Fruit fly (Drosophila melanogaster) whole organism, embryonic: ENCODE data around the gene Pka-C1.

ENCODE experiments used
- ATbp ChIP-seq: fragments of 200-800 bp; sonication (Bioruptor generic); optimal IDR thresholded peaks from 2 replicates; lab custom pipeline; 2017; ENCODE audit warnings: missing biosample characterization, mild to moderate bottlenecking, missing genetic modification characterization, missing genetic modification reagents
- Abd-B ChIP-seq: fragments of 200-800 bp; sonication (Bioruptor generic); optimal IDR thresholded peaks from 2 replicates; lab custom pipeline; 2018; ENCODE audit warnings: missing biosample characterization, mild to moderate bottlenecking, missing genetic modification characterization, moderate library complexity
- CG10431 ChIP-seq: fragments of 200-800 bp; sonication (Bioruptor generic); optimal IDR thresholded peaks from 3 replicates; lab custom pipeline; 2018; ENCODE audit warnings: missing biosample characterization, mild to moderate bottlenecking, missing genetic modification characterization
- CG10543 ChIP-seq: fragments of 200-800 bp; sonication (Bioruptor generic); optimal IDR thresholded peaks from 3 replicates; lab custom pipeline; 2017; ENCODE audit warnings: missing biosample characterization, mild to moderate bottlenecking, missing genetic modification characterization, moderate library complexity
- CG12219 ChIP-seq: fragments of 200-800 bp; sonication (Bioruptor generic); optimal IDR thresholded peaks from 3 replicates; lab custom pipeline; 2018; ENCODE audit warnings: missing biosample characterization, mild to moderate bottlenecking, missing genetic modification characterization
- CG12769 ChIP-seq: fragments of 200-800 bp; sonication (Bioruptor generic); optimal IDR thresholded peaks from 2 replicates; lab custom pipeline; 2019; ENCODE audit warnings: missing biosample characterization, mild to moderate bottlenecking, missing genetic modification characterization, moderate library complexity
- CG13424 ChIP-seq: fragments of 200-800 bp; sonication (Bioruptor generic); optimal IDR thresholded peaks from 2 replicates; lab custom pipeline; 2019; ENCODE audit warnings: missing biosample characterization, mild to moderate bottlenecking, missing genetic modification characterization, moderate library complexity
- CG15696 ChIP-seq: fragments of 200-800 bp; sonication (Bioruptor generic); optimal IDR thresholded peaks from 2 replicates; lab custom pipeline; 2019; ENCODE audit warnings: missing biosample characterization, mild to moderate bottlenecking, missing genetic modification characterization, moderate library complexity
- CG1602 ChIP-seq: fragments of 200-800 bp; sonication (Bioruptor generic); optimal IDR thresholded peaks from 3 replicates; lab custom pipeline; 2016; ENCODE audit warnings: missing biosample characterization, missing genetic modification characterization
- CG1647 ChIP-seq: fragments of 200-800 bp; sonication (Bioruptor generic); optimal IDR thresholded peaks from 3 replicates; lab custom pipeline; 2016; ENCODE audit warnings: missing biosample characterization, missing genetic modification characterization
- CG2202 ChIP-seq: fragments of 200-800 bp; sonication (Bioruptor generic); optimal IDR thresholded peaks from 2 replicates; lab custom pipeline; 2018; ENCODE audit warnings: missing biosample characterization, mild to moderate bottlenecking, missing genetic modification characterization
- CG2678 ChIP-seq: fragments of 200-800 bp; sonication (Bioruptor generic); optimal IDR thresholded peaks from 3 replicates; lab custom pipeline; 2019; ENCODE audit warnings: missing biosample characterization, mild to moderate bottlenecking, missing genetic modification characterization, moderate library complexity
- CG30431 ChIP-seq: fragments of 200-800 bp; sonication (Bioruptor generic); optimal IDR thresholded peaks from 2 replicates; lab custom pipeline; 2017; ENCODE audit warnings: missing biosample characterization, missing genetic modification characterization
- CG3065 ChIP-seq: fragments of 200-800 bp; sonication (Bioruptor generic); optimal IDR thresholded peaks from 2 replicates; lab custom pipeline; 2016; ENCODE audit warnings: missing biosample characterization, missing genetic modification characterization
- CG32532 ChIP-seq: fragments of 200-800 bp; sonication (Bioruptor generic); IDR thresholded peaks from 2 replicates; pipeline ENCODE4 v1.3.6; 2022; ENCODE audit warnings: missing biosample characterization, missing genetic modification characterization
- CG3407 ChIP-seq: fragments of 200-800 bp; sonication (Bioruptor generic); optimal IDR thresholded peaks from 2 replicates; lab custom pipeline; 2018; ENCODE audit warnings: missing biosample characterization, mild to moderate bottlenecking, missing genetic modification characterization
- CG34224 ChIP-seq: fragments of 200-800 bp; sonication (Bioruptor generic); IDR thresholded peaks from 3 replicates; pipeline ENCODE4 v1.3.6; 2022; ENCODE audit warnings: missing biosample characterization, missing genetic modification characterization; ENCODE audit not compliant: partially characterized antibody
- CG6689 ChIP-seq: fragments of 200-800 bp; sonication (Bioruptor generic); IDR thresholded peaks from 2 replicates; pipeline ENCODE4 v1.3.6; 2022; ENCODE audit warnings: missing biosample characterization, missing genetic modification characterization
- CG7839 ChIP-seq: fragments of 200-800 bp; sonication (Bioruptor generic); optimal IDR thresholded peaks from 3 replicates; lab custom pipeline; 2018; ENCODE audit warnings: missing biosample characterization, mild to moderate bottlenecking, missing genetic modification characterization, moderate library complexity
- CG7963 ChIP-seq: fragments of 200-800 bp; sonication (Bioruptor generic); IDR thresholded peaks from 3 replicates; pipeline ENCODE4 v1.3.6; 2022; ENCODE audit warnings: missing biosample characterization, missing genetic modification characterization; ENCODE audit not compliant: partially characterized antibody
- CG9932 ChIP-seq: fragments of 200-800 bp; sonication (Bioruptor generic); IDR thresholded peaks from 2 replicates; pipeline ENCODE4 v1.3.6; 2022; ENCODE audit warnings: missing biosample characterization, missing genetic modification characterization
- Dad ChIP-seq: fragments of 200-800 bp; sonication (Bioruptor generic); optimal IDR thresholded peaks from 3 replicates; lab custom pipeline; 2016; ENCODE audit warnings: missing biosample characterization, missing genetic modification characterization
- Drgx ChIP-seq: fragments of 200-800 bp; sonication (Bioruptor generic); IDR thresholded peaks from 2 replicates; pipeline ENCODE4 v1.3.6; 2022; ENCODE audit warnings: missing biosample characterization, missing genetic modification characterization
- Elba2 ChIP-seq: fragments of 200-800 bp; sonication (Bioruptor generic); optimal IDR thresholded peaks from 3 replicates; lab custom pipeline; 2016; ENCODE audit warnings: missing biosample characterization, missing genetic modification characterization
- Lpt ChIP-seq: fragments of >200 bp; optimal IDR thresholded peaks from 2 replicates; lab custom pipeline; 2018; ENCODE audit warnings: missing biosample characterization, missing genetic modification characterization
- Med ChIP-seq: fragments of 200-800 bp; sonication (Bioruptor generic); peaks from one replicate; lab custom pipeline; 2016; ENCODE audit warnings: missing biosample characterization, missing genetic modification characterization, mild to moderate bottlenecking, inconsistent platforms, moderate library complexity
- Meics ChIP-seq: fragments of 200-800 bp; sonication (Bioruptor generic); optimal IDR thresholded peaks from 2 replicates; lab custom pipeline; 2017; ENCODE audit warnings: missing biosample characterization, mild to moderate bottlenecking, missing genetic modification characterization
- NfI ChIP-seq: fragments of 200-800 bp; sonication (Bioruptor generic); optimal IDR thresholded peaks from 3 replicates; lab custom pipeline; 2018; ENCODE audit warnings: missing biosample characterization, mild to moderate bottlenecking, missing genetic modification characterization, moderate library complexity
- Oaz ChIP-seq: fragments of 200-800 bp; sonication (Bioruptor generic); IDR thresholded peaks from 2 replicates; pipeline ENCODE4 v1.3.6; 2022; ENCODE audit warnings: missing biosample characterization, missing genetic modification characterization
- Ptx1 ChIP-seq: fragments of 200-800 bp; sonication (Bioruptor generic); IDR thresholded peaks from 2 replicates; pipeline ENCODE4 v1.3.6; 2022; ENCODE audit warnings: missing biosample characterization, missing genetic modification characterization
- Rx ChIP-seq: fragments of 200-800 bp; sonication (Bioruptor generic); IDR thresholded peaks from 2 replicates; pipeline ENCODE4 v1.3.6; 2022; ENCODE audit warnings: missing biosample characterization, missing genetic modification characterization
- Sox102F ChIP-seq: fragments of 200-800 bp; sonication (Bioruptor generic); optimal IDR thresholded peaks from 2 replicates; lab custom pipeline; 2018; ENCODE audit warnings: missing biosample characterization, mild to moderate bottlenecking, missing genetic modification characterization, moderate library complexity
- Spps ChIP-seq: fragments of 200-800 bp; sonication (Bioruptor generic); optimal IDR thresholded peaks from 2 replicates; lab custom pipeline; 2018; ENCODE audit warnings: missing biosample characterization, mild to moderate bottlenecking, missing genetic modification characterization
- ap ChIP-seq: fragments of 200-800 bp; sonication (Bioruptor generic); IDR thresholded peaks from 2 replicates; pipeline ENCODE4 v1.3.6; 2022; ENCODE audit warnings: missing biosample characterization, missing genetic modification characterization
- bbx ChIP-seq: fragments of 200-800 bp; sonication (Bioruptor generic); IDR thresholded peaks from 2 replicates; pipeline ENCODE4 v1.3.6; 2022; ENCODE audit warnings: missing biosample characterization, missing genetic modification characterization; ENCODE audit not compliant: partially characterized antibody
- cato ChIP-seq: fragments of 200-800 bp; sonication (Bioruptor generic); optimal IDR thresholded peaks from 2 replicates; lab custom pipeline; 2016; ENCODE audit warnings: missing biosample characterization, missing genetic modification characterization, borderline replicate concordance
- crol ChIP-seq: fragments of 200-800 bp; sonication (Bioruptor generic); IDR thresholded peaks from 2 replicates; pipeline ENCODE4 v1.3.6; 2022; ENCODE audit warnings: missing biosample characterization, missing genetic modification characterization
- dan ChIP-seq: fragments of 200-800 bp; sonication (Bioruptor generic); IDR thresholded peaks from 2 replicates; pipeline ENCODE4 v1.3.6; 2022; ENCODE audit warnings: missing biosample characterization, missing genetic modification characterization
- exex ChIP-seq: fragments of 200-800 bp; sonication (Bioruptor generic); optimal IDR thresholded peaks from 4 replicates; lab custom pipeline; 2018; ENCODE audit warnings: missing biosample characterization, mild to moderate bottlenecking, missing genetic modification characterization, moderate library complexity
- fd3F ChIP-seq: fragments of 200-800 bp; sonication (Bioruptor generic); optimal IDR thresholded peaks from 2 replicates; lab custom pipeline; 2018; ENCODE audit warnings: missing biosample characterization, mild to moderate bottlenecking, missing genetic modification characterization, moderate library complexity
- fu2 ChIP-seq: fragments of 200-800 bp; sonication (Bioruptor generic); optimal IDR thresholded peaks from 2 replicates; lab custom pipeline; 2016; ENCODE audit warnings: missing biosample characterization, missing genetic modification characterization
- gsb-n ChIP-seq: fragments of 200-800 bp; sonication (Bioruptor generic); optimal IDR thresholded peaks from 3 replicates; lab custom pipeline; 2018; ENCODE audit warnings: missing biosample characterization, mild to moderate bottlenecking, missing genetic modification characterization
- mirr ChIP-seq: fragments of 200-800 bp; sonication (Bioruptor generic); optimal IDR thresholded peaks from 3 replicates; lab custom pipeline; 2018; ENCODE audit warnings: missing biosample characterization, mild to moderate bottlenecking, missing genetic modification characterization
- nerfin-1 ChIP-seq: fragments of 200-800 bp; sonication (Bioruptor generic); optimal IDR thresholded peaks from 3 replicates; lab custom pipeline; 2019; ENCODE audit warnings: missing biosample characterization, mild to moderate bottlenecking, missing genetic modification characterization, moderate library complexity
- rib ChIP-seq: fragments of 200-800 bp; sonication (Bioruptor generic); IDR thresholded peaks from 2 replicates; pipeline ENCODE4 v1.3.6; 2022; ENCODE audit warnings: missing biosample characterization, missing genetic modification characterization
- schlank ChIP-seq: fragments of 200-800 bp; sonication (Bioruptor generic); optimal IDR thresholded peaks from 2 replicates; lab custom pipeline; 2018; ENCODE audit warnings: missing biosample characterization, mild to moderate bottlenecking, missing genetic modification characterization
- sim ChIP-seq: fragments of 200-800 bp; sonication (Bioruptor generic); IDR thresholded peaks from 2 replicates; pipeline ENCODE4 v1.3.6; 2022; ENCODE audit warnings: missing biosample characterization, missing genetic modification characterization
- toy ChIP-seq: fragments of 200-800 bp; sonication (Bioruptor generic); IDR thresholded peaks from 2 replicates; pipeline ENCODE4 v1.3.6; 2022; ENCODE audit warnings: missing biosample characterization, missing genetic modification characterization
- trh ChIP-seq: fragments of 200-800 bp; sonication (Bioruptor generic); optimal IDR thresholded peaks from 2 replicates; lab custom pipeline; 2016; ENCODE audit warnings: missing biosample characterization, missing genetic modification characterization
- zen ChIP-seq: fragments of 200-800 bp; sonication (Bioruptor generic); optimal IDR thresholded peaks from 3 replicates; lab custom pipeline; 2018; ENCODE audit warnings: missing biosample characterization, mild to moderate bottlenecking, missing genetic modification characterization, moderate library complexity

The Pka-C1 gene

dm6 chr2L:9673235-9673634 lies 25.9 kb downstream of the Pka-C1 start (continued):
- no peak for TF ChIP-seq Dad (GFP tag; lab: Kevin White, UChicago)
- TF ChIP-seq nerfin-1 (tag; lab: Kevin White, UChicago) = no peak
- TF ChIP-seq CG1602 = no peak

- no peak for TF ChIP-seq fu2 (GFP tag; lab: Kevin White, UChicago)
- TF ChIP-seq dan (GFP tag; lab: Robert Waterston, UW) = no peak
- TF ChIP-seq zen (tag; lab: Kevin White, UChicago) = no peak
- TF ChIP-seq crol (GFP tag; lab: Robert Waterston, UW) = no peak
- TF ChIP-seq fd3F = no peak
- TF ChIP-seq CG7963 (GFP tag; lab: Robert Waterston, UW) = no peak
- TF ChIP-seq CG12219 (GFP tag; lab: Kevin White, UChicago) = no peak
- TF ChIP-seq CG32532 = no peak
- TF ChIP-seq Spps = no peak
- no peak for TF ChIP-seq CG6689
- no peak for TF ChIP-seq CG2202 (tag; lab: Kevin White, UChicago)
- no peak for TF ChIP-seq schlank (tag; lab: Kevin White, UChicago)
- peak; percentile 18 for TF ChIP-seq Meics
- no peak for TF ChIP-seq ap (GFP tag; lab: Robert Waterston, UW)
- no peak for TF ChIP-seq NfI (GFP tag; lab: Kevin White, UChicago)
- TF ChIP-seq CG2678 (tag; lab: Kevin White, UChicago) = peak; percentile 38
- peak; percentile 85 for TF ChIP-seq Med (GFP tag; lab: Kevin White, UChicago)
- TF ChIP-seq Elba2 = no peak
- no peak for TF ChIP-seq trh (GFP tag; lab: Kevin White, UChicago)
- no peak for TF ChIP-seq Rx (GFP tag; lab: Robert Waterston, UW)
- no peak for TF ChIP-seq rib (GFP tag; lab: Robert Waterston, UW)
- TF ChIP-seq CG9932 (GFP tag; lab: Robert Waterston, UW) = no peak
- TF ChIP-seq cato (GFP tag; lab: Kevin White, UChicago) = no peak
- no peak for TF ChIP-seq CG13424 (tag; lab: Kevin White, UChicago)
- no peak for TF ChIP-seq CG30431 (GFP tag; lab: Kevin White, UChicago)
- no peak for TF ChIP-seq Abd-B (GFP tag; lab: Kevin White, UChicago)
- no peak for TF ChIP-seq Drgx
- no peak for TF ChIP-seq Sox102F (GFP tag; lab: Kevin White, UChicago)
- TF ChIP-seq CG15696 = no peak
- TF ChIP-seq mirr = peak; percentile 4
- no peak for TF ChIP-seq CG1647 (GFP tag; lab: Kevin White, UChicago)
- TF ChIP-seq sim (GFP tag; lab: Robert Waterston, UW) = no peak
- no peak for TF ChIP-seq ATbp
- no peak for TF ChIP-seq Ptx1 (GFP tag; lab: Robert Waterston, UW)
- TF ChIP-seq CG3407 = no peak
- TF ChIP-seq gsb-n (tag; lab: Kevin White, UChicago) = no peak
- no peak for TF ChIP-seq CG10431 (GFP tag; lab: Kevin White, UChicago)
- TF ChIP-seq CG10543 (GFP tag; lab: Kevin White, UChicago) = no peak
- TF ChIP-seq exex (tag; lab: Kevin White, UChicago) = peak; percentile 58
- no peak for TF ChIP-seq CG34224
- no peak for TF ChIP-seq CG12769 (tag; lab: Kevin White, UChicago)
- no peak for TF ChIP-seq CG3065 (GFP tag; lab: Kevin White, UChicago)
- TF ChIP-seq Lpt (GFP tag; lab: Kevin White, UChicago) = no peak
- no peak for TF ChIP-seq Oaz (GFP tag; lab: Robert Waterston, UW)
- no peak for TF ChIP-seq toy (GFP tag; lab: Robert Waterston, UW)
- peak; percentile 23 for TF ChIP-seq CG7839 (tag; lab: Kevin White, UChicago)
- no peak for TF ChIP-seq bbx (GFP tag; lab: Robert Waterston, UW)
Measured at dm6 chr2L:9672246-9672645, 26.9 kb downstream of the Pka-C1 start.
